Worm (Caenorhabditis elegans) whole organism, L3 larva: Measurements from ENCODE around the gene srtx-1.

Experiments used
- R02D3.7 ChIP-seq: fragments of 150-350 bp; optimal IDR thresholded peaks from 2 replicates; lab custom pipeline; 2014; ENCODE audit warnings: missing biosample characterization, missing genetic modification characterization
- ZK546.5 ChIP-seq: sonication (generic microtip); optimal IDR thresholded peaks from 2 replicates; lab custom pipeline; 2017; ENCODE audit warnings: missing biosample characterization, missing genetic modification characterization
- ceh-16 ChIP-seq: sonication (generic microtip); optimal IDR thresholded peaks from 2 replicates; lab custom pipeline; 2017; ENCODE audit warnings: missing biosample characterization, missing genetic modification characterization
- ceh-28 ChIP-seq: fragments of 150-350 bp; optimal IDR thresholded peaks from 2 replicates; lab custom pipeline; 2014; ENCODE audit warnings: missing biosample characterization, missing genetic modification reagents, missing genetic modification characterization
- ceh-9 ChIP-seq: sonication (generic microtip); optimal IDR thresholded peaks from 2 replicates; lab custom pipeline; 2018; ENCODE audit warnings: missing biosample characterization, missing genetic modification characterization
- daf-12 ChIP-seq: fragments of 150-350 bp; optimal IDR thresholded peaks from 2 replicates; lab custom pipeline; 2014; ENCODE audit warnings: missing biosample characterization, missing genetic modification reagents, missing genetic modification characterization
- elt-1 ChIP-seq: fragments of 150-350 bp; optimal IDR thresholded peaks from 2 replicates; lab custom pipeline; 2014; ENCODE audit warnings: missing biosample characterization, missing genetic modification characterization
- elt-2 ChIP-seq: sonication (generic microtip); optimal IDR thresholded peaks from 2 replicates; lab custom pipeline; 2016; ENCODE audit warnings: missing genetic modification reagents, mild to moderate bottlenecking, missing genetic modification characterization, missing compliant biosample characterization
- elt-3 ChIP-seq, 3 experiments: fragments of 150-350 bp in 1 of 3; sonication (generic microtip) in 2 of 3; optimal IDR thresholded peaks; 2 replicates in 2 of 3; 4 replicates in 1 of 3; lab custom pipeline; 2014 to 2017; ENCODE audit warnings: missing biosample characterization in 3 of 3, missing genetic modification characterization in 3 of 3
- fkh-10 ChIP-seq: sonication (generic microtip); optimal IDR thresholded peaks from 2 replicates; lab custom pipeline; 2017; ENCODE audit warnings: missing biosample characterization, missing genetic modification reagents, missing genetic modification characterization
- fkh-2 ChIP-seq: fragments of 150-350 bp; optimal IDR thresholded peaks from 2 replicates; lab custom pipeline; 2014; ENCODE audit warnings: missing biosample characterization, missing genetic modification reagents, missing genetic modification characterization
- fos-1 ChIP-seq: fragments of 150-350 bp; optimal IDR thresholded peaks from 2 replicates; lab custom pipeline; 2014; ENCODE audit warnings: missing biosample characterization, missing genetic modification characterization
- hmg-11 ChIP-seq: sonication (generic microtip); optimal IDR thresholded peaks from 2 replicates; lab custom pipeline; 2016; ENCODE audit warnings: missing genetic modification characterization, missing compliant biosample characterization
- jun-1 ChIP-seq: fragments of 150-350 bp; optimal IDR thresholded peaks from 2 replicates; lab custom pipeline; 2014; ENCODE audit warnings: missing biosample characterization, missing genetic modification reagents, missing genetic modification characterization
- lin-15B ChIP-seq: fragments of 150-350 bp; optimal IDR thresholded peaks from 2 replicates; lab custom pipeline; 2014; ENCODE audit warnings: missing biosample characterization, missing genetic modification characterization
- lin-39 ChIP-seq: fragments of 150-350 bp; optimal IDR thresholded peaks from 2 replicates; lab custom pipeline; 2018; ENCODE audit warnings: missing biosample characterization, missing genetic modification reagents, missing genetic modification characterization
- lsy-12 ChIP-seq: sonication (generic microtip); optimal IDR thresholded peaks from 2 replicates; lab custom pipeline; 2016; ENCODE audit warnings: mild to moderate bottlenecking, missing genetic modification characterization, missing compliant biosample characterization
- mml-1 ChIP-seq: fragments of 150-350 bp; sonication (generic microtip); optimal IDR thresholded peaks from 3 replicates; lab custom pipeline; 2014; ENCODE audit warnings: missing biosample characterization, missing genetic modification characterization
- nfya-1 ChIP-seq: sonication (generic microtip); optimal IDR thresholded peaks from 2 replicates; lab custom pipeline; 2017; ENCODE audit warnings: missing genetic modification characterization, mild to moderate bottlenecking, missing compliant biosample characterization, antibody characterized with exemption, moderate library complexity; ENCODE audit not compliant: insufficient read depth
- nhr-11 ChIP-seq: fragments of 150-350 bp; optimal IDR thresholded peaks from 2 replicates; lab custom pipeline; 2014; ENCODE audit warnings: missing biosample characterization, missing genetic modification characterization
- nhr-12 ChIP-seq: fragments of 150-350 bp; optimal IDR thresholded peaks from 2 replicates; lab custom pipeline; 2014; ENCODE audit warnings: missing biosample characterization, missing genetic modification characterization
- nhr-237 ChIP-seq: fragments of 150-350 bp; optimal IDR thresholded peaks from 2 replicates; lab custom pipeline; 2014; ENCODE audit warnings: missing biosample characterization, missing genetic modification characterization
- nhr-25 ChIP-seq: sonication (generic microtip); optimal IDR thresholded peaks from 2 replicates; lab custom pipeline; 2017; ENCODE audit warnings: missing biosample characterization, missing genetic modification characterization
- nhr-28 ChIP-seq: fragments of 150-350 bp; optimal IDR thresholded peaks from 2 replicates; lab custom pipeline; 2014; ENCODE audit warnings: missing biosample characterization, missing genetic modification characterization
- nhr-43 ChIP-seq: sonication (generic microtip); optimal IDR thresholded peaks from 2 replicates; lab custom pipeline; 2016; ENCODE audit warnings: mild to moderate bottlenecking, missing genetic modification characterization, missing compliant biosample characterization; ENCODE audit not compliant: poor library complexity, severe bottlenecking
- nhr-76 ChIP-seq: fragments of 150-350 bp; sonication (generic microtip); optimal IDR thresholded peaks from 5 replicates; lab custom pipeline; 2014; ENCODE audit warnings: missing biosample characterization, missing genetic modification characterization
- nhr-77 ChIP-seq: fragments of 150-350 bp; optimal IDR thresholded peaks from 2 replicates; lab custom pipeline; 2014; ENCODE audit warnings: missing biosample characterization, missing genetic modification characterization
- pha-4 ChIP-seq: fragments of 150-350 bp; optimal IDR thresholded peaks from 2 replicates; lab custom pipeline; 2014; ENCODE audit warnings: missing biosample characterization, missing genetic modification reagents, missing genetic modification characterization
- snpc-4 ChIP-seq: fragments of 150-350 bp; optimal IDR thresholded peaks from 2 replicates; lab custom pipeline; 2014; ENCODE audit warnings: missing biosample characterization, missing genetic modification characterization
- unc-62 ChIP-seq: fragments of 150-350 bp; sonication (generic microtip); optimal IDR thresholded peaks from 4 replicates; lab custom pipeline; 2014; ENCODE audit warnings: missing biosample characterization, missing genetic modification reagents, missing genetic modification characterization
- zag-1 ChIP-seq: fragments of 150-350 bp; optimal IDR thresholded peaks from 2 replicates; lab custom pipeline; 2014; ENCODE audit warnings: missing biosample characterization, missing genetic modification characterization
- ztf-4 ChIP-seq: fragments of 150-350 bp; optimal IDR thresholded peaks from 2 replicates; lab custom pipeline; 2014; ENCODE audit warnings: missing biosample characterization, missing genetic modification characterization

Gene srtx-1

ce11 chrIV:7403422-7403821 lies 17.6 kb upstream of the srtx-1 start:
- TF ChIP-seq zag-1 (tag; lab: Kevin White, UChicago) (no peak), ztf-4 (tag; lab: Kevin White, UChicago) (no peak), fkh-10 (GFP tag; lab: Kevin White, UChicago) (no peak), nhr-12 (tag; lab: Kevin White, UChicago) (no peak), lin-39 (no peak), fos-1 (tag; lab: Kevin White, UChicago) (no peak), nfya-1 (tag; lab: Kevin White, UChicago) (no peak), R02D3.7 (no peak), jun-1 (tag; lab: Kevin White, UChicago) (no peak), nhr-25 (tag; lab: Kevin White, UChicago) (no peak), ceh-16 (tag; lab: Kevin White, UChicago) (no peak), hmg-11 (no peak)
- TF ChIP-seq, all 47 proteins: peak for 0

ce11 chrIV:7404934-7405632 lies 15.9 kb upstream of the srtx-1 start, which contains the start of the genes C48A7.16 and egl-19:
Gene C48A7.16 (plus strand): TSS chrIV:7405477.
Gene egl-19 (plus strand): TSS chrIV:7405582.
- no peak for TF ChIP-seq ceh-16 (tag; lab: Kevin White, UChicago)
- no peak for TF ChIP-seq unc-62 (GFP tag; lab: Kevin White, UChicago)
- TF ChIP-seq nhr-25 (tag; lab: Kevin White, UChicago): no peak
- TF ChIP-seq ztf-4 (tag; lab: Kevin White, UChicago): no peak
- no peak for TF ChIP-seq nfya-1 (tag; lab: Kevin White, UChicago)
- no peak for TF ChIP-seq nhr-28 (tag; lab: Kevin White, UChicago)
- no peak for TF ChIP-seq zag-1 (tag; lab: Kevin White, UChicago)
- TF ChIP-seq elt-3 (tag; optimal IDR thresholded peaks at IDR 0.05; lab: Kevin White, UChicago): no peak
- TF ChIP-seq nhr-77 (tag; lab: Kevin White, UChicago): no peak
- TF ChIP-seq elt-1 (tag; lab: Kevin White, UChicago): no peak
- no peak for TF ChIP-seq nhr-237 (tag; lab: Kevin White, UChicago)
- no peak for TF ChIP-seq ceh-28
- no peak for TF ChIP-seq fkh-10 (GFP tag; lab: Kevin White, UChicago)
- TF ChIP-seq nhr-43 (tag; lab: Kevin White, UChicago): no peak
- no peak for TF ChIP-seq lsy-12 (tag; lab: Kevin White, UChicago)
- no peak for TF ChIP-seq lin-15B (tag; lab: Kevin White, UChicago)
- no peak for TF ChIP-seq pha-4 (tag; lab: Kevin White, UChicago)
- no peak for TF ChIP-seq nhr-76
- no peak for TF ChIP-seq jun-1 (tag; lab: Kevin White, UChicago)

ce11 chrIV:7406690-7407089 lies 14.3 kb upstream of the srtx-1 start:
- TF ChIP-seq hmg-11 (no peak), ceh-9 (tag; lab: Kevin White, UChicago) (no peak), nhr-237 (tag; lab: Kevin White, UChicago) (no peak), ZK546.5 (tag; lab: Kevin White, UChicago) (no peak), fkh-2 (no peak), daf-12 (tag; lab: Kevin White, UChicago) (no peak), unc-62 (GFP tag; lab: Kevin White, UChicago) (no peak), elt-3 (tag; optimal IDR thresholded peaks at IDR 0.05; lab: Kevin White, UChicago) (no peak), mml-1 (tag; lab: Kevin White, UChicago) (no peak), nhr-11 (tag; lab: Kevin White, UChicago) (no peak)
- TF ChIP-seq, all 47 proteins: peak for 0

- TF ChIP-seq elt-2: no peak
- peak; percentile 82 for TF ChIP-seq fkh-10 (GFP tag; lab: Kevin White, UChicago)
These were observed 13.7 kb upstream of the srtx-1 start for ce11 chrIV:7407301-7407700.

ce11 chrIV:7413573-7413972 lies 7.4 kb upstream of the srtx-1 start:
- TF ChIP-seq jun-1 (tag; lab: Kevin White, UChicago) (no peak), unc-62 (GFP tag; lab: Kevin White, UChicago) (no peak), snpc-4 (tag; lab: Kevin White, UChicago) (no peak), nhr-11 (tag; lab: Kevin White, UChicago) (no peak)
